Worm (Caenorhabditis elegans) whole organism, L4/young adult: ENCODE measurements around the gene col-80.

Source experiments
- W03F9.2 ChIP-seq: fragments of 150-350 bp; optimal IDR thresholded peaks from 2 replicates; lab custom pipeline; 2014; ENCODE audit warnings: missing biosample characterization, missing genetic modification characterization
- dao-5 ChIP-seq: sonication (generic microtip); optimal IDR thresholded peaks from 2 replicates; lab custom pipeline; 2016; ENCODE audit warnings: missing genotype, missing genetic modification characterization, moderate library complexity, missing compliant biosample characterization
- him-1 ChIP-seq: sonication (generic microtip); optimal IDR thresholded peaks from 2 replicates; lab custom pipeline; 2016; ENCODE audit warnings: missing genotype, missing genetic modification reagents, missing genetic modification characterization, missing compliant biosample characterization

The col-80 gene

ce11 chrII:10730702-10731101, 23.7 kb downstream of the col-80 start:
- TF ChIP-seq dao-5 (tag; lab: Kevin White, UChicago) (no peak), W03F9.2 (tag; lab: Kevin White, UChicago) (no peak), him-1 (tag; lab: Kevin White, UChicago) (no peak)

ce11 chrII:10731552-10731951, 24.6 kb downstream of the col-80 start, which contains the start of gene glb-12:
Gene glb-12, minus strand, starts transcription at chrII:10731652.
- TF ChIP-seq him-1 (tag; lab: Kevin White, UChicago), result no peak
- no peak for TF ChIP-seq W03F9.2 (tag; lab: Kevin White, UChicago)
- no peak for TF ChIP-seq dao-5 (tag; lab: Kevin White, UChicago)

- TF ChIP-seq W03F9.2 (tag; lab: Kevin White, UChicago) (no peak), him-1 (tag; lab: Kevin White, UChicago) (no peak), dao-5 (tag; lab: Kevin White, UChicago) (no peak)
Measured at ce11 chrII:10737059-10737458, 30.1 kb downstream of the col-80 start, which contains the start of gene C52A11.3. Gene C52A11.3, plus strand, starts transcription at chrII:10737359.

- TF ChIP-seq him-1 (tag; lab: Kevin White, UChicago) (peak; percentile 0), dao-5 (tag; lab: Kevin White, UChicago) (no peak)
Measured at ce11 chrII:10744801-10745200, 37.8 kb downstream of the col-80 start.

- no peak for TF ChIP-seq him-1 (tag; lab: Kevin White, UChicago)
- no peak for TF ChIP-seq dao-5 (tag; lab: Kevin White, UChicago)
- no peak for TF ChIP-seq W03F9.2 (tag; lab: Kevin White, UChicago)
Measured at ce11 chrII:10753694-10754093, 46.7 kb downstream of the col-80 start.

- no peak for TF ChIP-seq him-1 (tag; lab: Kevin White, UChicago)
- TF ChIP-seq dao-5 (tag; lab: Kevin White, UChicago), result no peak
- no peak for TF ChIP-seq W03F9.2 (tag; lab: Kevin White, UChicago)
Measured at ce11 chrII:10755455-10755854, 48.5 kb downstream of the col-80 start.
